Fruit fly (Drosophila melanogaster): ENCODE measurements around the gene CG6765.

CG6765 gene

DNA sequence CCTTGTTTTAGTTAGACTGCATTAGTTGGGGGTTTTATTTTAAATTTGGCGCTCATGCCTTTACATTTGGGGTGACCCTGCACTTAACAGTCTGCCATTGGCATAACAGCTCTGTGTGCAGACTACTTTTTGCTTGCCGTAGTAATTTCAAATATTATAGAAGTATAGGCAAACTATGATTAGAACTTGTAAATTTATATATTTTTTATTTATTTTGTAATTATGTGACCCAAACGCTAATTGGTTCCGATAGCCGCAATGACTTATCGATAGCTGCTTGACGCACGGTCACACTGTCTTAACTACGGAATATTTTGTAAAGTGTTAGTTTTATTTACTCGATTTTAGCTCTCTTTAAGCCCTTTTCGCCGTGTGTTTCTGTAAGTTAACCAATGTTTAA, 32.1 kb downstream of the CG6765 start, which contains the start of gene rhea (continued):
- no peak for TF ChIP-seq CG18619 (GFP tag; optimal IDR thresholded peaks at IDR 0.05)
- no peak for TF ChIP-seq BtbVII (GFP tag; optimal IDR thresholded peaks at IDR 0.05)
- TF ChIP-seq CG14014 (GFP tag; IDR thresholded peaks at IDR 0.05): no peak
- no peak for TF ChIP-seq CG8089 (GFP tag; optimal IDR thresholded peaks at IDR 0.05)
- no peak for TF ChIP-seq CG13296 (GFP tag; optimal IDR thresholded peaks at IDR 0.05)
- no peak for TF ChIP-seq crol (GFP tag; IDR thresholded peaks at IDR 0.05)
- peak; percentile 86 for TF ChIP-seq CG4617 (GFP tag; optimal IDR thresholded peaks at IDR 0.05; ENCODE audit: borderline replicate concordance)
- no peak for TF ChIP-seq scrt (GFP tag; optimal IDR thresholded peaks at IDR 0.05)
- TF ChIP-seq HmgZ (tag; optimal IDR thresholded peaks at IDR 0.05): peak; percentile 52
- TF ChIP-seq grau (tag; optimal IDR thresholded peaks at IDR 0.05): peak; percentile 24
- TF ChIP-seq tll (GFP tag; optimal IDR thresholded peaks at IDR 0.05): no peak
- TF ChIP-seq CG8388 (GFP tag; optimal IDR thresholded peaks at IDR 0.05): no peak
- no peak for TF ChIP-seq eve (GFP tag; optimal IDR thresholded peaks at IDR 0.05)
- TF ChIP-seq CG2712 (tag; optimal IDR thresholded peaks at IDR 0.05): peak; percentile 55
- TF ChIP-seq vfl (GFP tag; optimal IDR thresholded peaks at IDR 0.05): no peak
- TF ChIP-seq emc (GFP tag; optimal IDR thresholded peaks at IDR 0.05): no peak
- TF ChIP-seq sd (tag; optimal IDR thresholded peaks at IDR 0.05): no peak
- TF ChIP-seq CG16813 (GFP tag; IDR thresholded peaks at IDR 0.05; ENCODE audit: partially characterized antibody): peak; percentile 77
- peak; percentile 17 for TF ChIP-seq Dek (tag; optimal IDR thresholded peaks at IDR 0.05)
- TF ChIP-seq dimm (GFP tag; IDR thresholded peaks at IDR 0.05): no peak
- TF ChIP-seq slbo (GFP tag; IDR thresholded peaks at IDR 0.05): peak; percentile 39; the same call in 1 of the 2 replicates
- TF ChIP-seq Sry-δ (GFP tag; optimal IDR thresholded peaks at IDR 0.05): peak; percentile 52
- TF ChIP-seq az2 (GFP tag; optimal IDR thresholded peaks at IDR 0.05): peak; percentile 18
- no peak for TF ChIP-seq CG7928 (GFP tag; optimal IDR thresholded peaks at IDR 0.05)
- TF ChIP-seq CG17829 (tag; optimal IDR thresholded peaks at IDR 0.05): peak; percentile 57
- no peak for TF ChIP-seq psq (GFP tag; optimal IDR thresholded peaks at IDR 0.05)
- peak; percentile 14 for TF ChIP-seq unpg (GFP tag; optimal IDR thresholded peaks at IDR 0.05)
- TF ChIP-seq CG10147 (GFP tag; optimal IDR thresholded peaks at IDR 0.05): no peak
- peak; percentile 13 for TF ChIP-seq CG15269 (tag; optimal IDR thresholded peaks at IDR 0.05)
- TF ChIP-seq CG13894 (tag; optimal IDR thresholded peaks at IDR 0.05): no peak
- no peak for TF ChIP-seq CG12104 (GFP tag; optimal IDR thresholded peaks at IDR 0.05)
- no peak for TF ChIP-seq CG3838 (GFP tag; optimal IDR thresholded peaks at IDR 0.05)
- no peak for TF ChIP-seq Camta (GFP tag; optimal IDR thresholded peaks at IDR 0.05)
- TF ChIP-seq hbn (GFP tag; IDR thresholded peaks at IDR 0.05; ENCODE audit: partially characterized antibody): peak; percentile 66
- TF ChIP-seq CG12299 (tag; optimal IDR thresholded peaks at IDR 0.05): no peak
- no peak for TF ChIP-seq Max (GFP tag; optimal IDR thresholded peaks at IDR 0.05)
- TF ChIP-seq CG4282 (GFP tag; optimal IDR thresholded peaks at IDR 0.05): no peak
- TF ChIP-seq lbe (GFP tag; optimal IDR thresholded peaks at IDR 0.05): peak; percentile 53
- TF ChIP-seq toy (GFP tag; IDR thresholded peaks at IDR 0.05): no peak
- TF ChIP-seq NFAT (GFP tag; IDR thresholded peaks at IDR 0.05): peak; percentile 61; the same call in 1 of the 2 replicates
- no peak for TF ChIP-seq C15 (GFP tag; IDR thresholded peaks at IDR 0.05)
- no peak for TF ChIP-seq CG17328 (GFP tag; IDR thresholded peaks at IDR 0.05)
- TF ChIP-seq kah (GFP tag; optimal IDR thresholded peaks at IDR 0.05): no peak
- no peak for TF ChIP-seq bsh (GFP tag; optimal IDR thresholded peaks at IDR 0.05)
- TF ChIP-seq CG4820 (GFP tag; optimal IDR thresholded peaks at IDR 0.05): peak; percentile 19
- TF ChIP-seq hkb (optimal IDR thresholded peaks at IDR 0.05): no peak
- 0 out of 2 replicates have a peak, but pooled peaks have one; percentile 15 for TF ChIP-seq hkb (GFP tag; IDR thresholded peaks at IDR 0.05)
- no peak for TF ChIP-seq bab2 (GFP tag; optimal IDR thresholded peaks at IDR 0.05)
- no peak for TF ChIP-seq Hr78 (GFP tag; optimal IDR thresholded peaks at IDR 0.05)
- no peak for TF ChIP-seq CG30431 (GFP tag; optimal IDR thresholded peaks at IDR 0.05)
- TF ChIP-seq CG32772 (GFP tag; IDR thresholded peaks at IDR 0.05): no peak

All from whole organism, embryonic.